Worm (Caenorhabditis elegans): ENCODE measurements around the gene M117.3.

DNA sequence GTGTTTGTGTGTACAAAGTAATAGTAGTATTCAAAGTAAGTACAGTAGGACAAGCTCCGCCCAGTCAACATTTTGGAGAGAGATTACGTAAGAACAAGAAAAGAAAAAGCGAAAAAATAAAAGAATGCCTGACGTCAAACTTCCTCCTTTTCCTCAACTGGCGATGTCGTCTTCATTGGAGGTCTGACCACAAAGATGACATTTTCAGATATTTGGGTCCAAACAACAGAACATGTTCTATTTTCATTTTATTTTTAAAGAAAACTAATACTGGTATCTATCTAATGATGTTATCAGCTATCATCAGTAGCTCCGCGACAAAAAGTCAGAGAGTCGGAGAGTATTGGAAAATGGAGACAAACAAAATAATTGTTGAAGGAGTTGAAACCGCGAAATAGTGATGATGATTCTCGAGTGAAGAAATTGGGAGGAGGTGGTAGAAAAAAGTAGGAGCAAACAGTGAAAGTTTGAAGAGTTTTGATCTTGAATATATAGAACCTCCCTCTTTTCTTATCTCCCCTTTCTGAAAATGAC lies 48.2 kb upstream of the M117.3 start, which contains the start of gene lips-5:
- TF ChIP-seq mdt-29 (GFP tag; IDR thresholded peaks at IDR 0.05), result no peak
- no peak for TF ChIP-seq hmg-1.1 (GFP tag; IDR thresholded peaks at IDR 0.05)
- no peak for TF ChIP-seq nhr-41 (GFP tag; IDR thresholded peaks at IDR 0.05)
- no peak for TF ChIP-seq ceh-28 (tag; optimal IDR thresholded peaks at IDR 0.05)
- TF ChIP-seq pqm-1 (tag; optimal IDR thresholded peaks at IDR 0.05), result peak; percentile 66
- TF ChIP-seq nhr-10 (tag; optimal IDR thresholded peaks at IDR 0.05), result no peak
- no peak for TF ChIP-seq set-16 (GFP tag; IDR thresholded peaks at IDR 0.05)
- no peak for TF ChIP-seq T20F7.1 (GFP tag; optimal IDR thresholded peaks at IDR 0.05)
- TF ChIP-seq F10B5.3 (tag; optimal IDR thresholded peaks at IDR 0.05), result no peak
- TF ChIP-seq dve-1 (tag; optimal IDR thresholded peaks at IDR 0.05; ENCODE audit: insufficient read depth), result no peak
